Worm (Caenorhabditis elegans) whole organism, L4 larva: ENCODE results near the gene Y41C4A.22.

ENCODE experiments used
- F37D6.2 ChIP-seq: sonication (generic microtip); optimal IDR thresholded peaks from 2 replicates; lab custom pipeline; 2016; ENCODE audit warnings: mild to moderate bottlenecking, missing genetic modification characterization, missing compliant biosample characterization
- R02D3.7 ChIP-seq: fragments of 150-350 bp; sonication (generic microtip); optimal IDR thresholded peaks from 3 replicates; lab custom pipeline; 2014; ENCODE audit warnings: missing biosample characterization, missing genetic modification characterization
- ZK337.2 ChIP-seq: fragments of 200-800 bp; sonication (Bioruptor generic); IDR thresholded peaks from 2 replicates; pipeline ENCODE4 v1.3.6; 2022; ENCODE audit warnings: missing genetic modification reagents, missing genetic modification characterization, missing compliant biosample characterization
- ZK546.5 ChIP-seq, 2 experiments: sonication (generic microtip); optimal IDR thresholded peaks; 2 replicates each; lab custom pipeline; 2017; ENCODE audit warnings: missing biosample characterization in 2 of 2, missing genetic modification characterization in 2 of 2
- ama-1 ChIP-seq: fragments of 150-350 bp; optimal IDR thresholded peaks from 2 replicates; lab custom pipeline; 2014; ENCODE audit warnings: inconsistent platforms, mixed read lengths
- daf-16 ChIP-seq, 3 experiments: sonication (generic microtip); optimal IDR thresholded peaks; 2 replicates each; lab custom pipeline; 2016 to 2017; ENCODE audit warnings: missing genetic modification characterization in 3 of 3, missing genetic modification reagents in 3 of 3, mild to moderate bottlenecking in 2 of 3, missing compliant biosample characterization in 2 of 3, missing biosample characterization in 1 of 3, moderate library complexity in 1 of 3
- dmd-9 ChIP-seq: fragments of 200-800 bp; sonication (Bioruptor generic); IDR thresholded peaks from 2 replicates; pipeline ENCODE4 v1.3.6; 2022; ENCODE audit warnings: missing genetic modification reagents, missing genetic modification characterization, missing compliant biosample characterization
- dpl-1 ChIP-seq: fragments of 150-350 bp; optimal IDR thresholded peaks from 2 replicates; lab custom pipeline; 2014; ENCODE audit warnings: missing biosample characterization, missing genetic modification reagents, missing genetic modification characterization
- duxl-1 ChIP-seq: sonication (generic microtip); optimal IDR thresholded peaks from 2 replicates; lab custom pipeline; 2016; ENCODE audit warnings: mild to moderate bottlenecking, missing genetic modification characterization, moderate library complexity, missing compliant biosample characterization; ENCODE audit not compliant: poor library complexity
- dve-1 ChIP-seq: sonication (generic microtip); optimal IDR thresholded peaks from 2 replicates; lab custom pipeline; 2017; ENCODE audit warnings: antibody characterized with exemption, mild to moderate bottlenecking, missing genetic modification characterization, missing compliant biosample characterization; ENCODE audit not compliant: insufficient read depth
- egl-43 ChIP-seq: fragments of 200-800 bp; sonication (Bioruptor generic); IDR thresholded peaks from 2 replicates; pipeline ENCODE4 v1.3.6; 2022; ENCODE audit warnings: missing genetic modification reagents, missing genetic modification characterization, missing compliant biosample characterization
- fkh-10 ChIP-seq: fragments of 150-350 bp; optimal IDR thresholded peaks from 2 replicates; lab custom pipeline; 2014; ENCODE audit warnings: missing biosample characterization, missing genetic modification reagents, missing genetic modification characterization
- hlh-11 ChIP-seq: fragments of 200-800 bp; sonication (Bioruptor generic); optimal IDR thresholded peaks from 2 replicates; lab custom pipeline; 2018; ENCODE audit warnings: mild to moderate bottlenecking, missing genetic modification characterization, missing compliant biosample characterization
- hlh-30 ChIP-seq: sonication (generic microtip); optimal IDR thresholded peaks from 2 replicates; lab custom pipeline; 2017; ENCODE audit warnings: antibody characterized with exemption, mild to moderate bottlenecking, missing genetic modification characterization, missing compliant biosample characterization; ENCODE audit not compliant: insufficient read depth
- hmg-1.1 ChIP-seq: fragments of 200-800 bp; sonication (Bioruptor generic); IDR thresholded peaks from 2 replicates; pipeline ENCODE4 v1.3.6; 2022; ENCODE audit warnings: missing genetic modification reagents, missing genetic modification characterization, missing compliant biosample characterization
- jun-1 ChIP-seq: fragments of 150-350 bp; optimal IDR thresholded peaks from 2 replicates; lab custom pipeline; 2014; ENCODE audit warnings: missing biosample characterization, missing genetic modification reagents, missing genetic modification characterization
- lim-7 ChIP-seq: fragments of 200-800 bp; sonication (Bioruptor generic); IDR thresholded peaks from 2 replicates; pipeline ENCODE4 v1.3.6; 2022; ENCODE audit warnings: missing genetic modification characterization, missing compliant biosample characterization
- lin-13 ChIP-seq: fragments of 150-350 bp; optimal IDR thresholded peaks from 2 replicates; lab custom pipeline; 2014; ENCODE audit warnings: missing biosample characterization, missing genetic modification reagents, missing genetic modification characterization
- lin-38 ChIP-seq: fragments of 200-800 bp; sonication (Bioruptor generic); IDR thresholded peaks from 2 replicates; pipeline ENCODE4 v1.3.6; 2022; ENCODE audit warnings: missing genetic modification reagents, missing genetic modification characterization, missing compliant biosample characterization
- lsy-2 ChIP-seq, 2 experiments: fragments of 150-350 bp in 1 of 2; sonication (generic microtip) in 1 of 2; optimal IDR thresholded peaks; 2 replicates each; lab custom pipeline; 2014 to 2017; ENCODE audit warnings: missing biosample characterization in 2 of 2, missing genetic modification characterization in 2 of 2
- madf-5 ChIP-seq, 2 experiments: fragments of 200-800 bp; sonication (Bioruptor generic); IDR thresholded peaks; 2 replicates each; pipeline ENCODE4 v1.3.6; 2022; ENCODE audit warnings: missing compliant biosample characterization in 2 of 2, missing genetic modification characterization in 2 of 2
- madf-9 ChIP-seq: fragments of 200-800 bp; sonication (Bioruptor generic); conservative IDR thresholded peaks from 2 replicates; pipeline ENCODE4 v1.3.6; 2022; ENCODE audit warnings: missing genetic modification reagents, missing genetic modification characterization, missing compliant biosample characterization
- mdl-1 ChIP-seq, 2 experiments: fragments of 150-350 bp in 1 of 2; sonication (generic microtip) in 1 of 2; optimal IDR thresholded peaks; 2 replicates each; lab custom pipeline; 2014 to 2017; ENCODE audit warnings: missing biosample characterization in 2 of 2, missing genetic modification characterization in 2 of 2
- mep-1 ChIP-seq: fragments of 150-350 bp; sonication (generic microtip); optimal IDR thresholded peaks from 3 replicates; lab custom pipeline; 2014; ENCODE audit warnings: missing biosample characterization, missing genetic modification characterization
- mes-2 ChIP-seq: sonication (generic microtip); optimal IDR thresholded peaks from 2 replicates; lab custom pipeline; 2016; ENCODE audit warnings: missing genotype, mild to moderate bottlenecking, missing genetic modification characterization, missing compliant biosample characterization; ENCODE audit not compliant: poor library complexity, severe bottlenecking
- nhr-102 ChIP-seq: sonication (generic microtip); optimal IDR thresholded peaks from 2 replicates; lab custom pipeline; 2016; ENCODE audit warnings: mild to moderate bottlenecking, missing genetic modification characterization, moderate library complexity, missing compliant biosample characterization
- nhr-28 ChIP-seq: fragments of 150-350 bp; optimal IDR thresholded peaks from 2 replicates; lab custom pipeline; 2014; ENCODE audit warnings: missing biosample characterization, missing genetic modification characterization
- nhr-6 ChIP-seq: fragments of 150-350 bp; optimal IDR thresholded peaks from 2 replicates; lab custom pipeline; 2014; ENCODE audit warnings: missing biosample characterization, missing genetic modification characterization
- nhr-76 ChIP-seq: fragments of 150-350 bp; optimal IDR thresholded peaks from 2 replicates; lab custom pipeline; 2014; ENCODE audit warnings: missing biosample characterization, missing genetic modification characterization
- nhr-77 ChIP-seq: fragments of 150-350 bp; optimal IDR thresholded peaks from 2 replicates; lab custom pipeline; 2014; ENCODE audit warnings: missing biosample characterization, missing genetic modification characterization
- pha-4 ChIP-seq, 2 experiments: fragments of 150-350 bp in 1 of 2; fragments of 200-800 bp in 1 of 2; sonication (Bioruptor generic) in 1 of 2; IDR thresholded peaks in 1 of 2; optimal IDR thresholded peaks in 1 of 2; 2 replicates each; pipeline versions ENCODE4 v1.3.6 to Lab custom; 2014 to 2022; ENCODE audit warnings: missing genetic modification characterization in 2 of 2, missing genetic modification reagents in 2 of 2, missing biosample characterization in 1 of 2, missing compliant biosample characterization in 1 of 2
- pqm-1 ChIP-seq: sonication (generic microtip); optimal IDR thresholded peaks from 2 replicates; lab custom pipeline; 2017; ENCODE audit warnings: missing biosample characterization, missing genetic modification characterization
- set-16 ChIP-seq: fragments of 200-800 bp; sonication (Bioruptor generic); IDR thresholded peaks from 2 replicates; pipeline ENCODE4 v1.3.6; 2022; ENCODE audit warnings: missing genetic modification reagents, missing genetic modification characterization, missing compliant biosample characterization
- skn-1 ChIP-seq: fragments of 150-350 bp; optimal IDR thresholded peaks from 2 replicates; lab custom pipeline; 2014; ENCODE audit warnings: missing biosample characterization, missing genetic modification characterization
- unc-130 ChIP-seq: sonication (generic microtip); optimal IDR thresholded peaks from 2 replicates; lab custom pipeline; 2016; ENCODE audit warnings: missing genetic modification reagents, missing genetic modification characterization, missing compliant biosample characterization
- unc-39 ChIP-seq: sonication (generic microtip); optimal IDR thresholded peaks from 2 replicates; lab custom pipeline; 2017; ENCODE audit warnings: missing biosample characterization, missing genetic modification characterization
- unc-62 ChIP-seq, 3 experiments: fragments of 150-350 bp in 1 of 3; sonication (generic microtip); optimal IDR thresholded peaks in 2 of 3; peaks in 1 of 3; 1 replicate in 1 of 3; 2 replicates in 2 of 3; lab custom pipeline; 2014 to 2017; ENCODE audit warnings: missing biosample characterization in 3 of 3, missing genetic modification characterization in 3 of 3, missing genetic modification reagents in 3 of 3, missing genotype in 1 of 3

Y41C4A.22 gene

ce11 chrIII:11719400-11719875, 24.4 kb downstream of the Y41C4A.22 start, which contains the start of the genes elb-1 and Y41C4A.11:
Gene elb-1 (minus strand): TSS chrIII:11719450.
Gene Y41C4A.11 (plus strand): TSS chrIII:11719860.
- TF ChIP-seq nhr-6 (tag; lab: Kevin White, UChicago): peak; percentile 29
- peak; percentile 96 for TF ChIP-seq dpl-1 (GFP tag; lab: Kevin White, UChicago)
- TF ChIP-seq duxl-1 (tag; lab: Kevin White, UChicago): no peak
- peak; percentile 34 for TF ChIP-seq lin-13 (GFP tag; lab: Kevin White, UChicago)
- TF ChIP-seq unc-39 (tag; lab: Kevin White, UChicago): no peak
- TF ChIP-seq pha-4 (GFP tag; IDR thresholded peaks at IDR 0.05; lab: Robert Waterston, UW): no peak
- peak; percentile 88 for TF ChIP-seq pha-4 (tag; optimal IDR thresholded peaks at IDR 0.05; lab: Kevin White, UChicago)
- no peak for TF ChIP-seq F37D6.2 (tag; lab: Kevin White, UChicago)
- peak; percentile 47 for TF ChIP-seq mep-1
- TF ChIP-seq dve-1 (tag; lab: Kevin White, UChicago): peak; percentile 36
- no peak for TF ChIP-seq pqm-1
- peak in 1 of 2 experiments; percentile 72 for TF ChIP-seq lsy-2 (tag; optimal IDR thresholded peaks at IDR 0.05; lab: Kevin White, UChicago)
- TF ChIP-seq mdl-1 (tag; optimal IDR thresholded peaks at IDR 0.05; lab: Kevin White, UChicago): peak in 1 of 2 experiments; percentile 8
- 0 out of 2 replicates have a peak, but pooled peaks have one; percentile 13 for TF ChIP-seq madf-9
- peak; percentile 69 for TF ChIP-seq mes-2
- TF ChIP-seq nhr-28 (tag; lab: Kevin White, UChicago): peak; percentile 43
- no peak for TF ChIP-seq daf-16 (GFP tag; optimal IDR thresholded peaks at IDR 0.05; lab: Kevin White, UChicago)
- TF ChIP-seq daf-16 (tag; optimal IDR thresholded peaks at IDR 0.05; lab: Kevin White, UChicago): peak; percentile 3
- TF ChIP-seq lin-38 (GFP tag; lab: Robert Waterston, UW): peak; percentile 97
- no peak for TF ChIP-seq set-16
- peak; percentile 69 for TF ChIP-seq hlh-30 (tag; lab: Kevin White, UChicago)
- TF ChIP-seq nhr-102 (tag; lab: Kevin White, UChicago): peak; percentile 50
- TF ChIP-seq hmg-1.1 (GFP tag; lab: Robert Waterston, UW): peak; percentile 59; the same call in 1 of the 2 replicates
- TF ChIP-seq dmd-9 (GFP tag; lab: Robert Waterston, UW): no peak
- TF ChIP-seq fkh-10 (GFP tag; lab: Kevin White, UChicago): peak; percentile 5
- peak; percentile 31 for TF ChIP-seq nhr-77 (tag; lab: Kevin White, UChicago)

ce11 chrIII:11721405-11721804, 26.3 kb downstream of the Y41C4A.22 start, which contains the start of gene Y41C4A.32:
Gene Y41C4A.32 (plus strand): TSS chrIII:11721706.
- TF ChIP-seq dve-1 (tag; lab: Kevin White, UChicago) (no peak), nhr-28 (tag; lab: Kevin White, UChicago) (peak; percentile 9), dmd-9 (GFP tag; lab: Robert Waterston, UW) (no peak), hmg-1.1 (GFP tag; lab: Robert Waterston, UW) (0 out of 2 replicates have a peak, but pooled peaks have one; percentile 19), daf-16 (GFP tag; optimal IDR thresholded peaks at IDR 0.05; lab: Kevin White, UChicago) (no peak), daf-16 (tag; optimal IDR thresholded peaks at IDR 0.05; lab: Kevin White, UChicago) (no peak), ZK546.5 (tag; optimal IDR thresholded peaks at IDR 0.05; lab: Kevin White, UChicago) (no peak), lin-38 (GFP tag; lab: Robert Waterston, UW) (peak; percentile 29), hlh-30 (tag; lab: Kevin White, UChicago) (peak; percentile 43), skn-1 (no peak), unc-130 (no peak), lim-7 (GFP tag; lab: Robert Waterston, UW) (no peak), madf-5 (GFP tag; IDR thresholded peaks at IDR 0.05; lab: Robert Waterston, UW) (no peak), hlh-11 (peak; percentile 7), unc-62 (GFP tag; optimal IDR thresholded peaks at IDR 0.05 in 1 of 2; lab: Kevin White, UChicago) (no peak), unc-62 (tag; optimal IDR thresholded peaks at IDR 0.05; lab: Kevin White, UChicago) (no peak), ZK337.2 (no peak)

- no peak for TF ChIP-seq F37D6.2 (tag; lab: Kevin White, UChicago)
- TF ChIP-seq nhr-77 (tag; lab: Kevin White, UChicago): no peak
- no peak for TF ChIP-seq nhr-76 (tag; lab: Kevin White, UChicago)
- TF ChIP-seq jun-1 (tag; lab: Kevin White, UChicago): no peak
- TF ChIP-seq egl-43 (GFP tag; lab: Robert Waterston, UW): no peak
- no peak for TF ChIP-seq daf-16 (GFP tag; optimal IDR thresholded peaks at IDR 0.05; lab: Kevin White, UChicago)
- peak; percentile 31 for TF ChIP-seq daf-16 (tag; optimal IDR thresholded peaks at IDR 0.05; lab: Kevin White, UChicago)
- no peak for TF ChIP-seq R02D3.7 (tag; lab: Kevin White, UChicago)
- TF ChIP-seq hlh-30 (tag; lab: Kevin White, UChicago): no peak
- no peak for TF ChIP-seq ama-1
Observed at ce11 chrIII:11726590-11726989, 31.5 kb downstream of the Y41C4A.22 start, which contains the start of gene Y41C4A.12. Gene Y41C4A.12 (minus strand): TSS chrIII:11726690.
